Worm (Caenorhabditis elegans) whole organism, L2 larva: Measurements from ENCODE around the gene M01H9.5.

Source experiments
- C34F6.9 ChIP-seq: fragments of 150-350 bp; optimal IDR thresholded peaks from 2 replicates; lab custom pipeline; 2014; ENCODE audit warnings: missing biosample characterization, missing genetic modification characterization
- F13H6.1 ChIP-seq: sonication (generic microtip); optimal IDR thresholded peaks from 2 replicates; lab custom pipeline; 2016; ENCODE audit warnings: missing genetic modification characterization, missing compliant biosample characterization
- R02D3.7 ChIP-seq: fragments of 150-350 bp; optimal IDR thresholded peaks from 2 replicates; lab custom pipeline; 2014; ENCODE audit warnings: missing biosample characterization, missing genetic modification characterization
- Y55F3AM.14 ChIP-seq: fragments of 200-800 bp; sonication (Bioruptor generic); optimal IDR thresholded peaks from 2 replicates; lab custom pipeline; 2018; ENCODE audit warnings: mild to moderate bottlenecking, missing genetic modification characterization, missing compliant biosample characterization
- ZK546.5 ChIP-seq: sonication (generic microtip); optimal IDR thresholded peaks from 2 replicates; lab custom pipeline; 2017; ENCODE audit warnings: missing biosample characterization, missing genetic modification characterization
- alr-1 ChIP-seq: fragments of 150-350 bp; optimal IDR thresholded peaks from 2 replicates; lab custom pipeline; 2014; ENCODE audit warnings: missing biosample characterization, missing genetic modification characterization
- aly-2 ChIP-seq: fragments of 150-350 bp; optimal IDR thresholded peaks from 2 replicates; lab custom pipeline; 2014; ENCODE audit warnings: missing biosample characterization, missing genetic modification characterization
- ama-1 ChIP-seq: fragments of 150-350 bp; optimal IDR thresholded peaks from 2 replicates; lab custom pipeline; 2018; ENCODE audit warnings: inconsistent platforms
- blmp-1 ChIP-seq: sonication (generic microtip); optimal IDR thresholded peaks from 2 replicates; lab custom pipeline; 2017; ENCODE audit warnings: missing genetic modification characterization, mild to moderate bottlenecking, missing compliant biosample characterization, antibody characterized with exemption, moderate library complexity; ENCODE audit not compliant: insufficient read depth
- ceh-16 ChIP-seq: fragments of 150-350 bp; optimal IDR thresholded peaks from 2 replicates; lab custom pipeline; 2014; ENCODE audit warnings: missing biosample characterization, missing genetic modification characterization
- ceh-82 ChIP-seq: fragments of 150-350 bp; optimal IDR thresholded peaks from 2 replicates; lab custom pipeline; 2014; ENCODE audit warnings: missing biosample characterization, missing genetic modification characterization
- crh-2 ChIP-seq: sonication (generic microtip); optimal IDR thresholded peaks from 2 replicates; lab custom pipeline; 2017; ENCODE audit warnings: missing biosample characterization, missing genetic modification characterization
- egl-27 ChIP-seq: sonication (generic microtip); optimal IDR thresholded peaks from 3 replicates; lab custom pipeline; 2017; ENCODE audit warnings: missing biosample characterization, missing genetic modification reagents, missing genetic modification characterization
- elt-3 ChIP-seq: sonication (generic microtip); optimal IDR thresholded peaks from 2 replicates; lab custom pipeline; 2017; ENCODE audit warnings: missing biosample characterization, missing genetic modification characterization
- fos-1 ChIP-seq: fragments of 150-350 bp; optimal IDR thresholded peaks from 2 replicates; lab custom pipeline; 2014; ENCODE audit warnings: missing biosample characterization, missing genetic modification characterization
- gmeb-1 ChIP-seq: fragments of 150-350 bp; optimal IDR thresholded peaks from 2 replicates; lab custom pipeline; 2014; ENCODE audit warnings: missing biosample characterization, missing genetic modification characterization
- lin-11 ChIP-seq: fragments of 150-350 bp; sonication (generic microtip); optimal IDR thresholded peaks from 2 replicates; lab custom pipeline; 2014; ENCODE audit warnings: missing biosample characterization, missing genetic modification characterization, inconsistent platforms, mixed read lengths
- lin-13 ChIP-seq: fragments of 150-350 bp; optimal IDR thresholded peaks from 2 replicates; lab custom pipeline; 2014; ENCODE audit warnings: missing biosample characterization, missing genetic modification reagents, missing genetic modification characterization
- lsy-2 ChIP-seq, 2 experiments: fragments of 150-350 bp in 1 of 2; sonication (generic microtip) in 1 of 2; optimal IDR thresholded peaks; 2 replicates each; lab custom pipeline; 2014 to 2017; ENCODE audit warnings: missing biosample characterization in 2 of 2, missing genetic modification characterization in 2 of 2
- mab-5 ChIP-seq: fragments of 150-350 bp; optimal IDR thresholded peaks from 2 replicates; lab custom pipeline; 2014; ENCODE audit warnings: missing biosample characterization, missing genetic modification characterization
- mbf-1 ChIP-seq: sonication (generic microtip); optimal IDR thresholded peaks from 2 replicates; lab custom pipeline; 2017; ENCODE audit warnings: missing biosample characterization, missing genetic modification characterization
- mdl-1 ChIP-seq, 2 experiments: fragments of 150-350 bp in 1 of 2; sonication (generic microtip) in 1 of 2; optimal IDR thresholded peaks; 2 replicates each; lab custom pipeline; 2017; ENCODE audit warnings: missing biosample characterization in 2 of 2, missing genetic modification characterization in 2 of 2
- nhr-10 ChIP-seq: sonication (generic microtip); optimal IDR thresholded peaks from 2 replicates; lab custom pipeline; 2017; ENCODE audit warnings: missing biosample characterization, missing genetic modification characterization
- nhr-11 ChIP-seq: fragments of 150-350 bp; optimal IDR thresholded peaks from 2 replicates; lab custom pipeline; 2014; ENCODE audit warnings: missing biosample characterization, missing genetic modification characterization
- nhr-12 ChIP-seq: fragments of 150-350 bp; optimal IDR thresholded peaks from 2 replicates; lab custom pipeline; 2014; ENCODE audit warnings: missing biosample characterization, missing genetic modification characterization
- nhr-129 ChIP-seq: fragments of 150-350 bp; optimal IDR thresholded peaks from 2 replicates; lab custom pipeline; 2014; ENCODE audit warnings: missing biosample characterization, missing genetic modification characterization
- nhr-21 ChIP-seq: fragments of 150-350 bp; optimal IDR thresholded peaks from 2 replicates; lab custom pipeline; 2014; ENCODE audit warnings: missing biosample characterization, missing genetic modification characterization
- nhr-23 ChIP-seq: fragments of 150-350 bp; optimal IDR thresholded peaks from 2 replicates; lab custom pipeline; 2014; ENCODE audit warnings: missing biosample characterization, missing genetic modification reagents, missing genetic modification characterization
- nhr-237 ChIP-seq: fragments of 150-350 bp; optimal IDR thresholded peaks from 2 replicates; lab custom pipeline; 2014; ENCODE audit warnings: missing biosample characterization, missing genetic modification characterization
- nhr-25 ChIP-seq: fragments of 150-350 bp; sonication (generic microtip); optimal IDR thresholded peaks from 3 replicates; lab custom pipeline; 2014; ENCODE audit warnings: missing biosample characterization, missing genetic modification characterization
- nhr-6 ChIP-seq: fragments of 150-350 bp; optimal IDR thresholded peaks from 2 replicates; lab custom pipeline; 2014; ENCODE audit warnings: missing biosample characterization, missing genetic modification characterization
- nhr-77 ChIP-seq: fragments of 150-350 bp; optimal IDR thresholded peaks from 2 replicates; lab custom pipeline; 2014; ENCODE audit warnings: missing biosample characterization, missing genetic modification characterization
- peb-1 ChIP-seq: fragments of 150-350 bp; optimal IDR thresholded peaks from 2 replicates; lab custom pipeline; 2014; ENCODE audit warnings: missing biosample characterization, missing genetic modification characterization
- skn-1 ChIP-seq: sonication (generic microtip); optimal IDR thresholded peaks from 2 replicates; lab custom pipeline; 2017; ENCODE audit warnings: missing biosample characterization, missing genetic modification characterization
- sma-3 ChIP-seq: sonication (generic microtip); optimal IDR thresholded peaks from 2 replicates; lab custom pipeline; 2016; ENCODE audit warnings: missing genetic modification reagents, missing genetic modification characterization, missing compliant biosample characterization
- sma-9 ChIP-seq, 2 experiments: fragments of 150-350 bp in 1 of 2; sonication (generic microtip) in 1 of 2; optimal IDR thresholded peaks; 2 replicates each; lab custom pipeline; 2014 to 2016; ENCODE audit warnings: missing genetic modification characterization in 2 of 2, mild to moderate bottlenecking in 1 of 2, missing biosample characterization in 1 of 2, missing compliant biosample characterization in 1 of 2, missing genetic modification reagents in 1 of 2, moderate library complexity in 1 of 2
- unc-39 ChIP-seq: fragments of 150-350 bp; optimal IDR thresholded peaks from 2 replicates; lab custom pipeline; 2014; ENCODE audit warnings: missing biosample characterization, missing genetic modification characterization
- unc-55 ChIP-seq: fragments of 150-350 bp; sonication (generic microtip); optimal IDR thresholded peaks from 3 replicates; lab custom pipeline; 2014; ENCODE audit warnings: missing biosample characterization, missing genetic modification reagents, missing genetic modification characterization
- unc-62 ChIP-seq: fragments of 150-350 bp; optimal IDR thresholded peaks from 2 replicates; lab custom pipeline; 2014; ENCODE audit warnings: missing biosample characterization, missing genetic modification reagents, missing genetic modification characterization
- zag-1 ChIP-seq: fragments of 150-350 bp; optimal IDR thresholded peaks from 2 replicates; lab custom pipeline; 2014; ENCODE audit warnings: missing biosample characterization, missing genetic modification characterization
- ztf-1 ChIP-seq: fragments of 200-800 bp; sonication (Bioruptor generic); conservative IDR thresholded peaks from 2 replicates; pipeline ENCODE4 v1.3.6; 2022; ENCODE audit warnings: missing genetic modification characterization, missing compliant biosample characterization
- ztf-11 ChIP-seq: sonication (generic microtip); optimal IDR thresholded peaks from 2 replicates; lab custom pipeline; 2017; ENCODE audit warnings: missing biosample characterization, missing genetic modification characterization
- ztf-4 ChIP-seq: fragments of 150-350 bp; optimal IDR thresholded peaks from 2 replicates; lab custom pipeline; 2014; ENCODE audit warnings: missing biosample characterization, missing genetic modification characterization

M01H9.5 gene

ce11 chrIV:4470885-4471772 is 5.8 kb downstream of the M01H9.5 start (continued):
- peak; percentile 50 for TF ChIP-seq sma-9 (GFP tag; optimal IDR thresholded peaks at IDR 0.05; lab: Kevin White, UChicago)
- TF ChIP-seq sma-9 (tag; optimal IDR thresholded peaks at IDR 0.05; lab: Kevin White, UChicago) = no peak
- TF ChIP-seq nhr-23 (tag; lab: Kevin White, UChicago) = no peak
- no peak for TF ChIP-seq unc-39
- peak; percentile 71 to 85 for TF ChIP-seq mdl-1 (tag; optimal IDR thresholded peaks at IDR 0.05; lab: Kevin White, UChicago)
- TF ChIP-seq R02D3.7 = no peak
- no peak for TF ChIP-seq nhr-10
- TF ChIP-seq unc-55 (GFP tag; lab: Kevin White, UChicago) = peak; percentile 31
- no peak for TF ChIP-seq Y55F3AM.14 (GFP tag; lab: Kevin White, UChicago)
- TF ChIP-seq elt-3 = no peak
- TF ChIP-seq alr-1 = no peak
- no peak for TF ChIP-seq unc-62 (GFP tag; lab: Kevin White, UChicago)
- TF ChIP-seq egl-27 (tag; lab: Kevin White, UChicago) = no peak
- no peak for TF ChIP-seq nhr-11 (tag; lab: Kevin White, UChicago)
- no peak for TF ChIP-seq nhr-6
- TF ChIP-seq gmeb-1 (tag; lab: Kevin White, UChicago) = peak; percentile 41
- no peak for TF ChIP-seq nhr-25
- no peak for TF ChIP-seq C34F6.9
- no peak for TF ChIP-seq nhr-12 (tag; lab: Kevin White, UChicago)
- no peak for TF ChIP-seq mbf-1

- no peak for TF ChIP-seq fos-1 (tag; lab: Kevin White, UChicago)
- TF ChIP-seq nhr-25 = peak; percentile 81
- no peak for TF ChIP-seq unc-55 (GFP tag; lab: Kevin White, UChicago)
- TF ChIP-seq nhr-129 (tag; lab: Kevin White, UChicago) = peak; percentile 69
- no peak for TF ChIP-seq peb-1 (tag; lab: Kevin White, UChicago)
- TF ChIP-seq skn-1 = no peak
- peak; percentile 38 for TF ChIP-seq nhr-6
- TF ChIP-seq F13H6.1 (tag; lab: Kevin White, UChicago) = peak; percentile 43
- no peak for TF ChIP-seq lin-13 (GFP tag; lab: Kevin White, UChicago)
- TF ChIP-seq Y55F3AM.14 (GFP tag; lab: Kevin White, UChicago) = no peak
- no peak for TF ChIP-seq nhr-237 (tag; lab: Kevin White, UChicago)
- no peak for TF ChIP-seq unc-39
- TF ChIP-seq nhr-77 (tag; lab: Kevin White, UChicago) = no peak
- peak; percentile 55 for TF ChIP-seq sma-3 (GFP tag; lab: Kevin White, UChicago)
- peak; percentile 60 for TF ChIP-seq blmp-1 (tag; lab: Kevin White, UChicago)
- no peak for TF ChIP-seq mab-5
- peak in 1 of 2 experiments; percentile 17 for TF ChIP-seq lsy-2 (tag; optimal IDR thresholded peaks at IDR 0.05; lab: Kevin White, UChicago)
- TF ChIP-seq egl-27 (tag; lab: Kevin White, UChicago) = peak; percentile 2
- no peak for TF ChIP-seq R02D3.7
- TF ChIP-seq nhr-11 (tag; lab: Kevin White, UChicago) = no peak
- TF ChIP-seq mdl-1 (tag; optimal IDR thresholded peaks at IDR 0.05; lab: Kevin White, UChicago) = peak; percentile 52
- no peak for TF ChIP-seq zag-1
- peak; percentile 10 for TF ChIP-seq ztf-4 (tag; lab: Kevin White, UChicago)
- TF ChIP-seq sma-9 (GFP tag; optimal IDR thresholded peaks at IDR 0.05; lab: Kevin White, UChicago) = peak; percentile 81
- TF ChIP-seq sma-9 (tag; optimal IDR thresholded peaks at IDR 0.05; lab: Kevin White, UChicago) = no peak
- TF ChIP-seq ztf-1 (GFP tag; lab: Robert Waterston, UW) = no peak
- TF ChIP-seq gmeb-1 (tag; lab: Kevin White, UChicago) = peak; percentile 64
- TF ChIP-seq ceh-82 (tag; lab: Kevin White, UChicago) = no peak
- TF ChIP-seq ceh-16 = no peak
- no peak for TF ChIP-seq lin-11
- TF ChIP-seq nhr-12 (tag; lab: Kevin White, UChicago) = no peak
- TF ChIP-seq ZK546.5 (tag; lab: Kevin White, UChicago) = no peak
- TF ChIP-seq elt-3 = no peak
- TF ChIP-seq ztf-11 = no peak
- no peak for TF ChIP-seq ama-1 (lab: Kevin White, UChicago)
- no peak for TF ChIP-seq unc-62 (GFP tag; lab: Kevin White, UChicago)
- TF ChIP-seq alr-1 = no peak
- peak; percentile 46 for TF ChIP-seq crh-2 (tag; lab: Kevin White, UChicago)
- no peak for TF ChIP-seq aly-2 (tag; lab: Kevin White, UChicago)
- TF ChIP-seq nhr-21 (tag; lab: Kevin White, UChicago) = peak; percentile 69
- TF ChIP-seq C34F6.9 = no peak
These were observed 7.3 kb downstream of the M01H9.5 start for ce11 chrIV:4472418-4473173.
